Worm (Caenorhabditis elegans): ENCODE data around the gene lyst-1.

The lyst-1 gene

DNA sequence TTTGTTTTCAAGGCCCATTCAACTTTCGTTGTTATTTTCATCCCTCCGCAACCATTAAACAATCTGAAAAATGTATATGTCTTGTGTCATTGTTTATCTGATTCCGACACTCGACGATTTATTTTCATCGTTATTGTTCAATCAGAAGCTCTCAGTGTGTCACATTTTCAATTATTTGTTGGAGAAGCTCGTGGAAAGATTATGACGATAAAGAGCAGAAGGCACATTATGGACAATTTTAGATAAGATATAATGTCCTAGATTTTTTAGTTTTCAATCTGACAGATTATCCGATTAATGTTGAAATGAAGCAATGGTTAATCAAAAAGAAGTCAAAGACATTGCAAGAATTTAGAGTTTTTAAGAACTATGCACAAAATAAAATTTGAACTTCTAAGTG, 24.0 kb upstream of the lyst-1 start:
- TF ChIP-seq aha-1 (tag; optimal IDR thresholded peaks at IDR 0.05) (no peak), dsc-1 (tag; optimal IDR thresholded peaks at IDR 0.05) (peak; percentile 30), pax-3 (tag; optimal IDR thresholded peaks at IDR 0.05) (no peak), egl-13 (tag; optimal IDR thresholded peaks at IDR 0.05) (no peak), egl-27 (tag; optimal IDR thresholded peaks at IDR 0.05) (no peak)

DNA sequence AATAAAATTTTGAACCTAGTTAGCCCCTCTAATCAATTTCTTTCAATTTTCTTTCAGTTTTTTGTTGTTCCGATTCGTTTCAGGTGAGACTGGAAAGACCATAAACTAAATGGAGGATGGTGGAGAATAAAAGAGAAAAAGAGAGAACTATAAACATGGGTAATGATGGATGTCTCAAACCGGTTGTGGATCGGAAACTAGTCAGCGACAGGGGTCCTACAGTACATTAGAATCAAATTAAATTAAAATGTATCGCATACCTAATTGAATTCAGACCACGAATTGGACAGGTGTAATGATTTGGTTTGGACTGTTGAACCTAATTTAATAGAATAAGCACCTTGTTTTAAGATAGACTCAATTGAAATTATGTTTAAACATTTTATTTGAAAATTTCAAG, 23.1 kb upstream of the lyst-1 start:
- no peak for TF ChIP-seq zag-1 (tag; optimal IDR thresholded peaks at IDR 0.05)
- TF ChIP-seq mdl-1 (tag; optimal IDR thresholded peaks at IDR 0.05), result no peak
- TF ChIP-seq lsy-2 (tag; optimal IDR thresholded peaks at IDR 0.05), result peak in 1 of 2 experiments; percentile 22
- no peak for TF ChIP-seq hlh-17 (GFP tag; optimal IDR thresholded peaks at IDR 0.05; ENCODE audit: borderline replicate concordance)
- no peak for TF ChIP-seq tbx-2 (tag; optimal IDR thresholded peaks at IDR 0.05)
- peak; percentile 25 for TF ChIP-seq lin-14 (GFP tag; optimal IDR thresholded peaks at IDR 0.05)
- no peak for TF ChIP-seq dpl-1 (GFP tag; optimal IDR thresholded peaks at IDR 0.05)
- TF ChIP-seq grh-1 (GFP tag; IDR thresholded peaks at IDR 0.05), result peak; percentile 87
- TF ChIP-seq Y116A8C.19 (tag; optimal IDR thresholded peaks at IDR 0.05; ENCODE audit: borderline replicate concordance), result no peak
- peak; percentile 86 for TF ChIP-seq nhr-85 (tag)
- TF ChIP-seq blmp-1 (tag; optimal IDR thresholded peaks at IDR 0.05), result peak; percentile 15

DNA sequence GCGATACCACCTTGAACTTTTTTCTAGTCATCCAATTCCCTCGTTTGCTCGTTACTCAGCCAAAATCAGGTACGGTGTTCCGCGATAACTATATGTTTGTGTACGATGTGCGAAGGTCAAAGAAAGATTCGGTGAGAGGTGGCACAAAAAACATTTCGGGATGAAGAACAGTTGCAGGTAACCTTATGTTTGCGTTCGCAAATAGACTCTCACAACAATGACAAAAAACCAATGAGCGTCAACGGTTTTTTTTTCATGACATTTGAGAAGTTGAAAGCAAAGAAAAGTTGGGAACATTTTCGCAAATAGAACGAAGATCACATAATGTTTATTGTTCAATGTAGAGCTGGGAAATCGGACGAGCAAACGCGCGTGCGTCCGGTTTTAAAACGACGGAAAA, 21.7 kb upstream of the lyst-1 start:
- TF ChIP-seq nhr-47 (tag; optimal IDR thresholded peaks at IDR 0.05) (no peak), alr-1 (tag; optimal IDR thresholded peaks at IDR 0.05; ENCODE audit: borderline replicate concordance) (no peak), nhr-84 (tag; optimal IDR thresholded peaks at IDR 0.05) (no peak), nhr-28 (tag; optimal IDR thresholded peaks at IDR 0.05) (no peak), C04F5.9 (tag; optimal IDR thresholded peaks at IDR 0.05) (no peak), pax-3 (tag; optimal IDR thresholded peaks at IDR 0.05) (no peak), efl-1 (optimal IDR thresholded peaks at IDR 0.05) (no peak), efl-1 (GFP tag; optimal IDR thresholded peaks at IDR 0.05 in 1 of 2) (peak in 1 of 2 experiments; percentile 13), ceh-8 (GFP tag; optimal IDR thresholded peaks at IDR 0.05) (no peak)

DNA sequence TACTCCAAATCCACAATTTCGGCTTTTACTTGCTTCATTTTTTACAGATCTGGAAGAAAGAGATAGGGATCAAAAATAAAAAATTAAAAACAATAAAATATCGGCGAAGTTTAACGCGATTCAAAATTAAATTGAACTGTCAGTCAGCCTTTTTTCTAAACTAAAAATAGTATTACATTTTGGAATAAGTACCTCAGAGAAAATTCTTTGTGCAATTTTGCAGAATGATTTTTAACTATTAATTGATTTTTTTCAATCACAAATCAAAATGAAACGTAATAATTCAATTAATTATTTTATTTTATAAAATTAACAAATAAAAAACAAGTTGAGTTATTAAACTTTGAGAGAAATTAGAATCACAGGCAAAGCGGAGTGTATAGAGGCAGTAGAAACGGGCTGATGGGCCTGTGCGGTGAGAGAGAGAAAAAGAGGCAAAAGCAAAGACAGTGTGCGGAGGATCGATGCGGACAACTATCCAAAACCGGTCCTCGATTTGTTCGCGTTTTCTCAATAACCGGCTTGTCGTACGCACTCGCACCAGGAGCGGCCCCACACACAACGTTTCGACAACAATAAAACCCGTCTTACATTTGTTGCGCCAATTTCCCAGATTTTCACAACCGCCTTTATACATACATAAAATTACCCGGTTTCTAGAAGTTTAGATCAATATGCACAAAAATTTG, 19.2 kb upstream of the lyst-1 start, which contains the start of gene F57G12.2:
Gene F57G12.2, minus strand, starts transcription at position 51 of the 689 bp plus-strand sequence.
- TF ChIP-seq tlp-1 (tag; optimal IDR thresholded peaks at IDR 0.05) (no peak), lin-39 (tag; optimal IDR thresholded peaks at IDR 0.05) (no peak), ztf-4 (tag; optimal IDR thresholded peaks at IDR 0.05) (peak; percentile 24), ceh-90 (tag; optimal IDR thresholded peaks at IDR 0.05) (no peak), fkh-4 (tag; optimal IDR thresholded peaks at IDR 0.05; ENCODE audit: borderline replicate concordance) (no peak), alr-1 (tag; optimal IDR thresholded peaks at IDR 0.05; ENCODE audit: borderline replicate concordance) (no peak), snpc-4 (tag; optimal IDR thresholded peaks at IDR 0.05) (no peak), efl-1 (optimal IDR thresholded peaks at IDR 0.05) (no peak), efl-1 (GFP tag; optimal IDR thresholded peaks at IDR 0.05 in 1 of 2) (no peak), blmp-1 (tag; optimal IDR thresholded peaks at IDR 0.05) (peak; percentile 54), nhr-85 (tag) (peak; percentile 73), zag-1 (tag; optimal IDR thresholded peaks at IDR 0.05) (no peak), irx-1 (tag; optimal IDR thresholded peaks at IDR 0.05) (no peak), grh-1 (GFP tag; IDR thresholded peaks at IDR 0.05) (peak; percentile 71; the same call in 1 of the 2 replicates)

DNA sequence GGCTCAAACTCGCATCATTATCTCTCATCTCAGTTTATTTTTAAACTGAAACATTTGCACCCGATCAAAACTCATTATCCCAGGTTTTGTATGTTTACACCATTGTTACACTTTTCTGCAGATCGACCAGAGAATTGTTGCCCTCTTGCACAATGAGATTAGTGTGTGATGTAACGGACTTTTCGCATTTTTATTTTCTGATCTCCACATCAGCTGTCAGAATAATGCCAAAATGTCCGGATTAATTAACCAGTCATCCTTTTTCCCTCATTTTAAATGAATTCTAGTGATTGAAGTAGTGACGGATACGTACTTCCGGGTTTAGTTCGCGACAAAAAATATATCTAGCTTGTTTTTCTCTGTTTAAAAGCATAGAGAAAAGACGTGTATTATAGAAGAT, 17.7 kb upstream of the lyst-1 start:
- no peak for TF ChIP-seq swsn-7 (tag; optimal IDR thresholded peaks at IDR 0.05)
- peak; percentile 52 for TF ChIP-seq lin-14 (GFP tag; optimal IDR thresholded peaks at IDR 0.05)
- TF ChIP-seq unc-130 (tag; optimal IDR thresholded peaks at IDR 0.05), result peak; percentile 80
- no peak for TF ChIP-seq elt-3 (tag; optimal IDR thresholded peaks at IDR 0.05)
- peak; percentile 40 for TF ChIP-seq nhr-47 (tag; optimal IDR thresholded peaks at IDR 0.05)
- TF ChIP-seq snu-23 (GFP tag; optimal IDR thresholded peaks at IDR 0.05), result peak; percentile 16
- peak; percentile 52 for TF ChIP-seq sox-4 (tag; optimal IDR thresholded peaks at IDR 0.05)
- peak; percentile 91 for TF ChIP-seq dsc-1 (tag; optimal IDR thresholded peaks at IDR 0.05)
- no peak for TF ChIP-seq jun-1 (tag; optimal IDR thresholded peaks at IDR 0.05)
- TF ChIP-seq nhr-20 (tag; optimal IDR thresholded peaks at IDR 0.05), result peak; percentile 7
- TF ChIP-seq pax-3 (tag; optimal IDR thresholded peaks at IDR 0.05), result peak; percentile 18
- TF ChIP-seq skn-1 (tag; optimal IDR thresholded peaks at IDR 0.05), result no peak
- peak; percentile 25 for TF ChIP-seq rnt-1 (tag; optimal IDR thresholded peaks at IDR 0.05)
- TF ChIP-seq xbp-1 (tag; optimal IDR thresholded peaks at IDR 0.05), result no peak
- TF ChIP-seq nhr-77 (tag; optimal IDR thresholded peaks at IDR 0.05), result no peak
- peak; percentile 0 for TF ChIP-seq mep-1 (tag; optimal IDR thresholded peaks at IDR 0.05)
- TF ChIP-seq sptf-1 (tag; optimal IDR thresholded peaks at IDR 0.05), result no peak
- TF ChIP-seq ztf-11 (tag; optimal IDR thresholded peaks at IDR 0.05), result no peak
